Fruit fly (Drosophila melanogaster) whole organism, embryonic: ENCODE data around the gene Ing5.
A peak's percentile ranks its signal among the peaks of the same experiment; 100 is the strongest.

ENCODE experiments used
- Aef1 ChIP-seq: fragments of 200-800 bp; sonication (Bioruptor generic); IDR thresholded peaks from 3 replicates; pipeline ENCODE4 v1.3.6; 2022; ENCODE audit warnings: missing biosample characterization, missing genetic modification characterization
- Antp ChIP-seq: fragments of 200-800 bp; sonication (Bioruptor generic); optimal IDR thresholded peaks from 3 replicates; lab custom pipeline; 2016; ENCODE audit warnings: missing biosample characterization, missing genetic modification characterization
- Atf3 ChIP-seq: fragments of 200-800 bp; sonication (Bioruptor generic); optimal IDR thresholded peaks from 3 replicates; lab custom pipeline; 2016; ENCODE audit warnings: missing biosample characterization, missing genetic modification characterization
- Blimp-1 ChIP-seq: fragments of 200-800 bp; sonication (Bioruptor generic); optimal IDR thresholded peaks from 3 replicates; lab custom pipeline; 2018; ENCODE audit warnings: missing biosample characterization, missing genetic modification characterization, mild to moderate bottlenecking, moderate library complexity, missing genetic modification reagents
- BtbVII ChIP-seq: fragments of 200-800 bp; sonication (Bioruptor generic); optimal IDR thresholded peaks from 3 replicates; lab custom pipeline; 2017; ENCODE audit warnings: missing biosample characterization, mild to moderate bottlenecking, missing genetic modification characterization
- CG10209 ChIP-seq: fragments of 200-800 bp; sonication (Bioruptor generic); optimal IDR thresholded peaks from 3 replicates; lab custom pipeline; 2017; ENCODE audit warnings: missing biosample characterization, mild to moderate bottlenecking, missing genetic modification characterization, missing genetic modification reagents
- CG11696 ChIP-seq: fragments of 200-800 bp; sonication (Bioruptor generic); IDR thresholded peaks from 2 replicates; pipeline ENCODE4 v1.3.6; 2022; ENCODE audit warnings: missing biosample characterization, missing genetic modification characterization
- CG12744 ChIP-seq: fragments of 200-800 bp; sonication (Bioruptor generic); optimal IDR thresholded peaks from 2 replicates; lab custom pipeline; 2016; ENCODE audit warnings: missing biosample characterization, missing genetic modification characterization
- CG14050 ChIP-seq: fragments of 200-800 bp; sonication (Bioruptor generic); IDR thresholded peaks from 3 replicates; pipeline ENCODE4 v1.3.6; 2022; ENCODE audit warnings: missing biosample characterization, missing genetic modification characterization
- CG15696 ChIP-seq: fragments of 200-800 bp; sonication (Bioruptor generic); optimal IDR thresholded peaks from 2 replicates; lab custom pipeline; 2019; ENCODE audit warnings: missing biosample characterization, mild to moderate bottlenecking, missing genetic modification characterization, moderate library complexity
- CG17802 ChIP-seq: fragments of 200-800 bp; sonication (Bioruptor generic); optimal IDR thresholded peaks from 2 replicates; lab custom pipeline; 2018; ENCODE audit warnings: missing biosample characterization, mild to moderate bottlenecking, missing genetic modification characterization, moderate library complexity
- CG2116 ChIP-seq: fragments of 200-800 bp; sonication (Bioruptor generic); optimal IDR thresholded peaks from 3 replicates; lab custom pipeline; 2018; ENCODE audit warnings: missing biosample characterization, mild to moderate bottlenecking, missing genetic modification characterization
- CG2129 ChIP-seq: fragments of 200-800 bp; sonication (Bioruptor generic); IDR thresholded peaks from 2 replicates; pipeline ENCODE4 v1.3.6; 2022; ENCODE audit warnings: missing biosample characterization, missing genetic modification characterization; ENCODE audit not compliant: partially characterized antibody
- CG30403 ChIP-seq: fragments of 200-800 bp; sonication (Bioruptor generic); optimal IDR thresholded peaks from 3 replicates; lab custom pipeline; 2016; ENCODE audit warnings: missing biosample characterization, missing genetic modification characterization
- CG3065 ChIP-seq: fragments of 200-800 bp; sonication (Bioruptor generic); optimal IDR thresholded peaks from 2 replicates; lab custom pipeline; 2016; ENCODE audit warnings: missing biosample characterization, missing genetic modification characterization
- CG31365 ChIP-seq: fragments of 200-800 bp; sonication (Bioruptor generic); optimal IDR thresholded peaks from 2 replicates; lab custom pipeline; 2018; ENCODE audit warnings: missing biosample characterization, mild to moderate bottlenecking, missing genetic modification characterization
- CG34224 ChIP-seq: fragments of 200-800 bp; sonication (Bioruptor generic); IDR thresholded peaks from 3 replicates; pipeline ENCODE4 v1.3.6; 2022; ENCODE audit warnings: missing biosample characterization, missing genetic modification characterization; ENCODE audit not compliant: partially characterized antibody
- CG4282 ChIP-seq: fragments of 200-800 bp; sonication (Bioruptor generic); optimal IDR thresholded peaks from 2 replicates; lab custom pipeline; 2016; ENCODE audit warnings: missing biosample characterization, missing genetic modification characterization
- CG4404 ChIP-seq: fragments of 200-800 bp; sonication (Bioruptor generic); IDR thresholded peaks from 2 replicates; pipeline ENCODE4 v1.3.6; 2022; ENCODE audit warnings: missing biosample characterization, missing genetic modification characterization
- CG4707 ChIP-seq: fragments of 200-800 bp; sonication (Bioruptor generic); optimal IDR thresholded peaks from 2 replicates; lab custom pipeline; 2018; ENCODE audit warnings: missing biosample characterization, mild to moderate bottlenecking, missing genetic modification characterization, moderate library complexity
- CG7928 ChIP-seq: fragments of 200-800 bp; sonication (Bioruptor generic); optimal IDR thresholded peaks from 2 replicates; lab custom pipeline; 2017; ENCODE audit warnings: missing biosample characterization, mild to moderate bottlenecking, missing genetic modification characterization
- CG7987 ChIP-seq: fragments of 200-800 bp; sonication (Bioruptor generic); optimal IDR thresholded peaks from 2 replicates; lab custom pipeline; 2018; ENCODE audit warnings: missing biosample characterization, mild to moderate bottlenecking, missing genetic modification characterization, moderate library complexity
- CG9727 ChIP-seq: fragments of 200-800 bp; sonication (Bioruptor generic); optimal IDR thresholded peaks from 3 replicates; lab custom pipeline; 2017; ENCODE audit warnings: missing biosample characterization, mild to moderate bottlenecking, missing genetic modification characterization
- CoRest ChIP-seq: fragments of 200-800 bp; sonication (Bioruptor generic); optimal IDR thresholded peaks from 3 replicates; lab custom pipeline; 2018; ENCODE audit warnings: missing biosample characterization, mild to moderate bottlenecking, missing genetic modification characterization, moderate library complexity
- Ets97D ChIP-seq: fragments of 200-800 bp; sonication (Bioruptor generic); optimal IDR thresholded peaks from 3 replicates; lab custom pipeline; 2016; ENCODE audit warnings: missing biosample characterization, missing genetic modification characterization
- Gug ChIP-seq: fragments of 200-800 bp; sonication (Bioruptor generic); IDR thresholded peaks from 4 replicates; pipeline ENCODE4 v1.3.6; 2022; ENCODE audit warnings: missing biosample characterization, missing genetic modification characterization
- Hmr ChIP-seq: fragments of 200-800 bp; sonication (Bioruptor generic); optimal IDR thresholded peaks from 3 replicates; lab custom pipeline; 2017; ENCODE audit warnings: mild to moderate bottlenecking, missing biosample characterization, missing genetic modification reagents, missing genetic modification characterization
- Meics ChIP-seq: fragments of 200-800 bp; sonication (Bioruptor generic); optimal IDR thresholded peaks from 2 replicates; lab custom pipeline; 2017; ENCODE audit warnings: missing biosample characterization, mild to moderate bottlenecking, missing genetic modification characterization
- Oaz ChIP-seq: fragments of 200-800 bp; sonication (Bioruptor generic); IDR thresholded peaks from 2 replicates; pipeline ENCODE4 v1.3.6; 2022; ENCODE audit warnings: missing biosample characterization, missing genetic modification characterization
- Optix ChIP-seq: fragments of 200-800 bp; sonication (Bioruptor generic); IDR thresholded peaks from 3 replicates; pipeline ENCODE4 v1.3.6; 2022; ENCODE audit warnings: missing biosample characterization, missing genetic modification characterization
- Side ChIP-seq: fragments of 200-800 bp; sonication (Bioruptor generic); optimal IDR thresholded peaks from 2 replicates; lab custom pipeline; 2016; ENCODE audit warnings: missing biosample characterization, missing genetic modification characterization
- aop ChIP-seq: fragments of 200-800 bp; sonication (Bioruptor generic); IDR thresholded peaks from 2 replicates; pipeline ENCODE4 v1.3.6; 2022; ENCODE audit warnings: missing biosample characterization, missing genetic modification characterization
- cato ChIP-seq: fragments of 200-800 bp; sonication (Bioruptor generic); optimal IDR thresholded peaks from 2 replicates; lab custom pipeline; 2016; ENCODE audit warnings: missing biosample characterization, missing genetic modification characterization, borderline replicate concordance
- disco-r ChIP-seq: fragments of 200-800 bp; sonication (Bioruptor generic); optimal IDR thresholded peaks from 2 replicates; lab custom pipeline; 2016; ENCODE audit warnings: missing biosample characterization, missing genetic modification characterization
- dmrt11E ChIP-seq: fragments of 200-800 bp; sonication (Bioruptor generic); optimal IDR thresholded peaks from 3 replicates; lab custom pipeline; 2018; ENCODE audit warnings: missing biosample characterization, mild to moderate bottlenecking, missing genetic modification characterization, moderate library complexity
- dpn ChIP-seq, 2 experiments: fragments of 200-800 bp; sonication (Bioruptor generic); optimal IDR thresholded peaks; 3 replicates each; lab custom pipeline; 2016; ENCODE audit warnings: missing biosample characterization in 2 of 2, missing genetic modification characterization in 2 of 2
- hth ChIP-seq: fragments of >200 bp; optimal IDR thresholded peaks from 2 replicates; lab custom pipeline; 2017; ENCODE audit warnings: inconsistent platforms
- nerfin-2 ChIP-seq: fragments of 200-800 bp; sonication (Bioruptor generic); IDR thresholded peaks from 2 replicates; pipeline ENCODE4 v1.3.6; 2022; ENCODE audit warnings: missing biosample characterization, missing genetic modification characterization; ENCODE audit not compliant: partially characterized antibody
- odd ChIP-seq: fragments of 200-800 bp; sonication (Bioruptor generic); optimal IDR thresholded peaks from 2 replicates; lab custom pipeline; 2017; ENCODE audit warnings: missing biosample characterization, mild to moderate bottlenecking, missing genetic modification characterization
- pan ChIP-seq, 4 experiments: fragments of >200 bp in 3 of 4; fragments of 200-800 bp in 1 of 4; sonication (Bioruptor generic) in 1 of 4; optimal IDR thresholded peaks in 3 of 4; IDR thresholded peaks in 1 of 4; 2 replicates each; pipeline versions ENCODE4 v1.3.6 to Lab custom; 2017 to 2022; ENCODE audit warnings: missing biosample characterization in 2 of 4, missing genetic modification characterization in 2 of 4, mixed read lengths in 1 of 4
- peb ChIP-seq: fragments of 200-800 bp; sonication (Bioruptor generic); IDR thresholded peaks from 2 replicates; pipeline ENCODE4 v1.3.6; 2022; ENCODE audit warnings: missing biosample characterization, missing genetic modification characterization
- pros ChIP-seq: fragments of 200-800 bp; sonication (Bioruptor generic); optimal IDR thresholded peaks from 3 replicates; lab custom pipeline; 2019; ENCODE audit warnings: missing biosample characterization, mild to moderate bottlenecking, missing genetic modification characterization, moderate library complexity
- ro ChIP-seq: fragments of 200-800 bp; sonication (Bioruptor generic); IDR thresholded peaks from 2 replicates; pipeline ENCODE4 v1.3.6; 2022; ENCODE audit warnings: missing biosample characterization, missing genetic modification characterization
- row ChIP-seq: fragments of 200-800 bp; sonication (Bioruptor generic); IDR thresholded peaks from 3 replicates; pipeline ENCODE4 v1.3.6; 2022; ENCODE audit warnings: missing biosample characterization, missing genetic modification characterization
- sc ChIP-seq, 3 experiments: fragments of >200 bp in 2 of 3; fragments of 200-800 bp in 1 of 3; sonication (Bioruptor generic) in 1 of 3; optimal IDR thresholded peaks; 2 replicates in 2 of 3; 3 replicates in 1 of 3; lab custom pipeline; 2017; ENCODE audit warnings: mild to moderate bottlenecking in 1 of 3, missing biosample characterization in 1 of 3, missing genetic modification characterization in 1 of 3, missing genetic modification reagents in 1 of 3
- slou ChIP-seq: fragments of 200-800 bp; sonication (Bioruptor generic); optimal IDR thresholded peaks from 3 replicates; lab custom pipeline; 2016; ENCODE audit warnings: missing biosample characterization, missing genetic modification characterization
- so ChIP-seq: fragments of 200-800 bp; sonication (Bioruptor generic); IDR thresholded peaks from 3 replicates; pipeline ENCODE4 v1.3.6; 2022; ENCODE audit warnings: missing biosample characterization, missing genetic modification characterization
- tx ChIP-seq: fragments of 200-800 bp; sonication (Bioruptor generic); optimal IDR thresholded peaks from 2 replicates; lab custom pipeline; 2016; ENCODE audit warnings: missing biosample characterization, missing genetic modification characterization
- yki ChIP-seq: fragments of >200 bp; optimal IDR thresholded peaks from 3 replicates; lab custom pipeline; 2018

Gene Ing5

dm6 chr2L:13368940-13369339, 18.2 kb downstream of the Ing5 start, which contains the start of gene CG31855 (continued):
- peak; percentile 25; the same call in 1 of the 2 replicates for TF ChIP-seq CG11696 (GFP tag; lab: Robert Waterston, UW)
- peak; percentile 71 for TF ChIP-seq Blimp-1 (GFP tag; lab: Kevin White, UChicago)
- TF ChIP-seq CG3065 (GFP tag; lab: Kevin White, UChicago): peak; percentile 49
- TF ChIP-seq cato: peak; percentile 47
- TF ChIP-seq peb (GFP tag; lab: Robert Waterston, UW): peak; percentile 47; the same call in 1 of the 2 replicates
- peak; percentile 64 for TF ChIP-seq CG15696 (tag; lab: Kevin White, UChicago)
- peak; percentile 63 for TF ChIP-seq CG12744
- peak; percentile 83 for TF ChIP-seq Meics
- TF ChIP-seq Oaz: peak; percentile 57; the same call in 1 of the 2 replicates
- TF ChIP-seq Hmr: peak; percentile 85
- TF ChIP-seq BtbVII (GFP tag; lab: Kevin White, UChicago): peak; percentile 76
- no peak; the same call in 2 of the 3 replicates for TF ChIP-seq CG34224 (GFP tag; lab: Robert Waterston, UW)
- TF ChIP-seq disco-r (GFP tag; lab: Kevin White, UChicago): peak; percentile 66
- no peak for TF ChIP-seq aop (GFP tag; lab: Robert Waterston, UW)
- peak; percentile 90 for TF ChIP-seq CG30403 (GFP tag; lab: Kevin White, UChicago)
- TF ChIP-seq pan (optimal IDR thresholded peaks at IDR 0.05; lab: Kevin White, UChicago): no peak
- TF ChIP-seq pan (GFP tag; optimal IDR thresholded peaks at IDR 0.05 in 1 of 2, IDR thresholded peaks at IDR 0.05 in 1 of 2): peak in 1 of 2 experiments; percentile 88
- TF ChIP-seq nerfin-2 (GFP tag; lab: Robert Waterston, UW): no peak
- TF ChIP-seq yki: no peak
- peak; percentile 80 for TF ChIP-seq slou (GFP tag; lab: Kevin White, UChicago)
- TF ChIP-seq CG4282 (GFP tag; lab: Kevin White, UChicago): peak; percentile 76
- TF ChIP-seq Aef1 (GFP tag; lab: Robert Waterston, UW): peak; percentile 89
- TF ChIP-seq CG4707: peak; percentile 91
- TF ChIP-seq CG14050 (GFP tag; lab: Robert Waterston, UW): peak; percentile 67
- no peak for TF ChIP-seq hth (lab: Kevin White, UChicago)
- TF ChIP-seq odd: peak; percentile 67
- peak; percentile 11 for TF ChIP-seq Atf3 (GFP tag; lab: Kevin White, UChicago)
- TF ChIP-seq CoRest (tag; lab: Kevin White, UChicago): peak; percentile 78
- TF ChIP-seq CG17802 (tag; lab: Kevin White, UChicago): peak; percentile 42
- peak; percentile 64 for TF ChIP-seq Side
- TF ChIP-seq CG2129 (GFP tag; lab: Robert Waterston, UW): no peak
- TF ChIP-seq CG7987 (GFP tag; lab: Kevin White, UChicago): peak; percentile 79
- peak; percentile 76 for TF ChIP-seq CG10209 (GFP tag; lab: Kevin White, UChicago)
- peak; percentile 77 for TF ChIP-seq Gug (GFP tag; lab: Robert Waterston, UW)
- peak; percentile 79 for TF ChIP-seq Antp (GFP tag; lab: Kevin White, UChicago)
- 0 out of 3 replicates have a peak, but pooled peaks have one; percentile 25 for TF ChIP-seq Optix (GFP tag; lab: Robert Waterston, UW)
- peak; percentile 72 for TF ChIP-seq Ets97D (GFP tag; lab: Kevin White, UChicago)
- TF ChIP-seq CG31365 (tag; lab: Kevin White, UChicago): peak; percentile 17
- TF ChIP-seq CG4404 (GFP tag; lab: Robert Waterston, UW): peak; percentile 56
- no peak for TF ChIP-seq sc (optimal IDR thresholded peaks at IDR 0.05; lab: Kevin White, UChicago)
- TF ChIP-seq sc (GFP tag; optimal IDR thresholded peaks at IDR 0.05; lab: Kevin White, UChicago): peak; percentile 49
- TF ChIP-seq CG9727 (GFP tag; lab: Kevin White, UChicago): peak; percentile 72
- peak; percentile 39; the same call in 1 of the 2 replicates for TF ChIP-seq ro (GFP tag; lab: Robert Waterston, UW)
- TF ChIP-seq CG7928 (GFP tag; lab: Kevin White, UChicago): peak; percentile 44
- peak; percentile 68 for TF ChIP-seq tx (GFP tag; lab: Kevin White, UChicago)
- no peak for TF ChIP-seq pros (GFP tag; lab: Kevin White, UChicago)
- peak; percentile 41 for TF ChIP-seq CG2116 (GFP tag; lab: Kevin White, UChicago)
- peak; percentile 80 to 90 for TF ChIP-seq dpn (GFP tag; optimal IDR thresholded peaks at IDR 0.05; lab: Kevin White, UChicago)
- TF ChIP-seq row (GFP tag; lab: Robert Waterston, UW): peak; percentile 95
- peak; percentile 71 for TF ChIP-seq dmrt11E (tag; lab: Kevin White, UChicago)
- peak; percentile 72; the same call in 2 of the 3 replicates for TF ChIP-seq so (GFP tag; lab: Robert Waterston, UW)
